Worm (Caenorhabditis elegans): ENCODE data around the gene pdhk-2.

pdhk-2 gene

DNA sequence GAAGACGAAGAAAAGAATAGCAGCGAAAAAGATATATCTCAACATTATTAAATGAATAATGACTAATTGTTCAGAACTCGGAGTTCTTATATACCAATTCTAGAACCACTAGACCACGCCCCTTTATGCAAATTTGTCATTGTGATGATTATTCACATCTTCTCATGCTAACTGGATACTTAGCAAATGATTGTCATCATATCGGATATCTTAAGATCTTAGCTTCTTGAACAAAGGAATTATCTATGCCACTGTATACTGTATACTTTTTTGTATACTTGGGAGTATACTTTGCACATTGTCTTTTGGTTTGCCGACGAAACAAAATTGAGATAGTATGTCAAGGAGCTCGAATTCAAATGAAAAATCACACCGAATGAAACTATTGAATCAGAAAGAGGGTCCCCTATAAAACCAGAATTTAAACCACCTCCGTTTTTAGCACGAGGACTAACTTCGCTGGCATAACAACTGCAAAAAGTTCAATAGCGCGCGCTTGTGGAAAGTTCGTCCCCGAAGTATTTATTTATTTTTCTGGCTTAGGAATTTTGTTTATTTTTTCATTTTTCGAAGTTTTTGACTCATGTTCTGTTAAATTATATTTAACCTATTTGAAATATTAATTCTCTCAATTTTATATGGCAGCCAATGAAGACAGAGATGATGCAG lies 40.8 kb downstream of the pdhk-2 start, which contains the start of the genes sdz-1 and vps-33.1:
TSS of gene sdz-1 (minus strand) at position 51 of the 669 bp plus-strand sequence.
TSS of gene vps-33.1 (plus strand) at position 639 of the 669 bp plus-strand sequence.
- TF ChIP-seq pax-1 (tag; optimal IDR thresholded peaks at IDR 0.05) (no peak), ref-2 (tag; optimal IDR thresholded peaks at IDR 0.05) (no peak), fkh-6 (tag; optimal IDR thresholded peaks at IDR 0.05) (no peak), nhr-232 (tag; optimal IDR thresholded peaks at IDR 0.05) (no peak), lin-11 (tag; optimal IDR thresholded peaks at IDR 0.05) (no peak), K09A11.1 (tag; optimal IDR thresholded peaks at IDR 0.05; ENCODE audit: insufficient read depth) (no peak), ets-4 (tag; optimal IDR thresholded peaks at IDR 0.05) (peak; percentile 65), unc-55 (GFP tag; optimal IDR thresholded peaks at IDR 0.05) (no peak), ceh-19 (GFP tag; optimal IDR thresholded peaks at IDR 0.05) (no peak), ceh-22 (tag; optimal IDR thresholded peaks at IDR 0.05) (no peak), elt-2 (tag; optimal IDR thresholded peaks at IDR 0.05) (no peak), ceh-30 (tag; optimal IDR thresholded peaks at IDR 0.05) (no peak), sox-4 (tag; optimal IDR thresholded peaks at IDR 0.05) (no peak), lim-6 (tag; optimal IDR thresholded peaks at IDR 0.05) (no peak), ama-1 (optimal IDR thresholded peaks at IDR 0.05) (no peak), sdc-2 (tag; optimal IDR thresholded peaks at IDR 0.05) (no peak), ceh-34 (tag; optimal IDR thresholded peaks at IDR 0.05) (no peak), ceh-45 (GFP tag; IDR thresholded peaks at IDR 0.05) (no peak), che-1 (tag; optimal IDR thresholded peaks at IDR 0.05) (no peak), pqm-1 (tag; optimal IDR thresholded peaks at IDR 0.05) (no peak), syd-9 (tag; optimal IDR thresholded peaks at IDR 0.05) (no peak), fax-1 (tag; optimal IDR thresholded peaks at IDR 0.05) (no peak), fkh-10 (GFP tag; optimal IDR thresholded peaks at IDR 0.05) (no peak), odd-2 (tag; optimal IDR thresholded peaks at IDR 0.05) (no peak), ceh-31 (tag; optimal IDR thresholded peaks at IDR 0.05) (peak; percentile 70), ceh-2 (tag; optimal IDR thresholded peaks at IDR 0.05) (peak; percentile 49), elt-4 (tag; optimal IDR thresholded peaks at IDR 0.05) (no peak), ceh-24 (tag; optimal IDR thresholded peaks at IDR 0.05) (no peak), tbx-2 (tag; optimal IDR thresholded peaks at IDR 0.05) (peak; percentile 6), mec-3 (tag; optimal IDR thresholded peaks at IDR 0.05; ENCODE audit: borderline replicate concordance) (no peak), ceh-14 (tag; optimal IDR thresholded peaks at IDR 0.05) (no peak), madf-2 (tag; optimal IDR thresholded peaks at IDR 0.05) (no peak), pha-4 (tag; optimal IDR thresholded peaks at IDR 0.05) (no peak), sox-2 (GFP tag; IDR thresholded peaks at IDR 0.05) (no peak), npax-4 (tag; optimal IDR thresholded peaks at IDR 0.05) (no peak), ceh-48 (tag; optimal IDR thresholded peaks at IDR 0.05) (no peak), pha-2 (tag; optimal IDR thresholded peaks at IDR 0.05) (no peak), ahr-1 (tag; optimal IDR thresholded peaks at IDR 0.05) (no peak), nhr-11 (tag; optimal IDR thresholded peaks at IDR 0.05) (no peak), unc-3 (GFP tag; conservative IDR thresholded peaks at IDR 0.05) (no peak), unc-3 (tag; optimal IDR thresholded peaks at IDR 0.05) (no peak), K02D7.2 (tag; optimal IDR thresholded peaks at IDR 0.05) (no peak), ceh-9 (tag; optimal IDR thresholded peaks at IDR 0.05) (no peak), pros-1 (tag; optimal IDR thresholded peaks at IDR 0.05) (no peak), ceh-18 (tag; optimal IDR thresholded peaks at IDR 0.05) (no peak), pat-9 (tag; optimal IDR thresholded peaks at IDR 0.05) (no peak), eyg-1 (tag; optimal IDR thresholded peaks at IDR 0.05) (no peak), tbx-7 (tag; optimal IDR thresholded peaks at IDR 0.05) (peak; percentile 52), unc-86 (tag; optimal IDR thresholded peaks at IDR 0.05) (no peak), hlh-8 (tag; optimal IDR thresholded peaks at IDR 0.05) (peak; percentile 35), C08G9.2 (tag; optimal IDR thresholded peaks at IDR 0.05) (peak; percentile 71), gmeb-2 (tag; optimal IDR thresholded peaks at IDR 0.05) (no peak), pag-3 (tag; optimal IDR thresholded peaks at IDR 0.05; ENCODE audit: borderline replicate concordance) (no peak), hlh-15 (tag; optimal IDR thresholded peaks at IDR 0.05) (no peak)

Data from whole organism, late embryonic.